Fruit fly (Drosophila melanogaster) whole organism, prepupa: ENCODE measurements around the gene CG10348.

ENCODE experiments used
- Blimp-1 ChIP-seq: fragments of 200-800 bp; sonication (Bioruptor generic); optimal IDR thresholded peaks from 3 replicates; lab custom pipeline; 2017; ENCODE audit warnings: missing biosample characterization, missing genetic modification characterization, mild to moderate bottlenecking, moderate library complexity, missing genetic modification reagents
- CG10631 ChIP-seq: fragments of 200-800 bp; sonication (Bioruptor generic); optimal IDR thresholded peaks from 2 replicates; lab custom pipeline; 2016; ENCODE audit warnings: missing biosample characterization, missing genetic modification characterization
- CG10669 ChIP-seq: fragments of 200-800 bp; sonication (Bioruptor generic); optimal IDR thresholded peaks from 3 replicates; lab custom pipeline; 2018; ENCODE audit warnings: missing biosample characterization, mild to moderate bottlenecking, missing genetic modification characterization, moderate library complexity
- CG11294 ChIP-seq: fragments of 200-800 bp; sonication (Bioruptor generic); IDR thresholded peaks from 2 replicates; pipeline ENCODE4 v1.3.6; 2022; ENCODE audit warnings: missing biosample characterization, missing genetic modification characterization
- CG11762 ChIP-seq: fragments of 200-800 bp; sonication (Bioruptor generic); optimal IDR thresholded peaks from 3 replicates; lab custom pipeline; 2016; ENCODE audit warnings: missing biosample characterization, missing genetic modification characterization; ENCODE audit not compliant: insufficient read depth
- CG15336 ChIP-seq: fragments of 200-800 bp; sonication (Bioruptor generic); IDR thresholded peaks from 2 replicates; pipeline ENCODE4 v1.3.6; 2022; ENCODE audit warnings: missing biosample characterization, missing genetic modification characterization
- CG1621 ChIP-seq: fragments of 200-800 bp; sonication (Bioruptor generic); optimal IDR thresholded peaks from 3 replicates; lab custom pipeline; 2018; ENCODE audit warnings: missing biosample characterization, mild to moderate bottlenecking, missing genetic modification characterization
- CG3032 ChIP-seq: fragments of 200-800 bp; optimal IDR thresholded peaks from 2 replicates; lab custom pipeline; 2019; ENCODE audit warnings: missing biosample characterization, mild to moderate bottlenecking, missing genetic modification characterization, moderate library complexity
- CG31627 ChIP-seq: fragments of 200-800 bp; sonication (Bioruptor generic); optimal IDR thresholded peaks from 3 replicates; lab custom pipeline; 2016; ENCODE audit warnings: missing biosample characterization, missing genetic modification characterization
- CG32006 ChIP-seq: fragments of 200-800 bp; sonication (Bioruptor generic); optimal IDR thresholded peaks from 3 replicates; lab custom pipeline; 2017; ENCODE audit warnings: missing biosample characterization, mild to moderate bottlenecking, missing genetic modification characterization
- CG3919 ChIP-seq: fragments of 200-800 bp; sonication (Bioruptor generic); optimal IDR thresholded peaks from 3 replicates; lab custom pipeline; 2016; ENCODE audit warnings: missing biosample characterization, missing genetic modification characterization
- CG4318 ChIP-seq: fragments of 200-800 bp; sonication (Bioruptor generic); optimal IDR thresholded peaks from 3 replicates; lab custom pipeline; 2017; ENCODE audit warnings: missing biosample characterization, mild to moderate bottlenecking, missing genetic modification characterization
- CG6792 ChIP-seq: fragments of 200-800 bp; sonication (Bioruptor generic); optimal IDR thresholded peaks from 3 replicates; lab custom pipeline; 2016; ENCODE audit warnings: missing biosample characterization, missing genetic modification characterization
- CG6808 ChIP-seq: fragments of 200-800 bp; sonication (Bioruptor generic); optimal IDR thresholded peaks from 3 replicates; lab custom pipeline; 2017; ENCODE audit warnings: missing biosample characterization, missing genetic modification characterization, mild to moderate bottlenecking, moderate library complexity, missing genetic modification reagents
- CG6854 ChIP-seq: fragments of 200-800 bp; sonication (Bioruptor generic); optimal IDR thresholded peaks from 2 replicates; lab custom pipeline; 2017; ENCODE audit warnings: missing biosample characterization, mild to moderate bottlenecking, missing genetic modification characterization
- CG8319 ChIP-seq: fragments of 200-800 bp; sonication (Bioruptor generic); optimal IDR thresholded peaks from 3 replicates; lab custom pipeline; 2016; ENCODE audit warnings: missing biosample characterization, missing genetic modification characterization
- CG9139 ChIP-seq: fragments of 200-800 bp; sonication (Bioruptor generic); optimal IDR thresholded peaks from 3 replicates; lab custom pipeline; 2017; ENCODE audit warnings: missing biosample characterization, mild to moderate bottlenecking, missing genetic modification characterization
- Eip75B ChIP-seq: fragments of 200-800 bp; sonication (Bioruptor generic); optimal IDR thresholded peaks from 3 replicates; lab custom pipeline; 2016; ENCODE audit warnings: missing biosample characterization, missing genetic modification characterization
- Eip78C ChIP-seq: fragments of 200-800 bp; sonication (Bioruptor generic); peaks from one replicate; lab custom pipeline; 2016; ENCODE audit warnings: missing biosample characterization, missing genetic modification characterization
- Eip93F ChIP-seq: fragments of 200-800 bp; sonication (Bioruptor generic); optimal IDR thresholded peaks from 2 replicates; lab custom pipeline; 2016; ENCODE audit warnings: missing biosample characterization, mild to moderate bottlenecking, missing genetic modification characterization
- Ets96B ChIP-seq: fragments of 200-800 bp; optimal IDR thresholded peaks from 2 replicates; lab custom pipeline; 2019; ENCODE audit warnings: missing biosample characterization, mild to moderate bottlenecking, missing genetic modification characterization, moderate library complexity
- Gug ChIP-seq: fragments of 200-800 bp; sonication (Bioruptor generic); IDR thresholded peaks from 2 replicates; pipeline ENCODE4 v1.3.6; 2022; ENCODE audit warnings: missing biosample characterization, missing genetic modification characterization
- Hr38 ChIP-seq: sonication (Bioruptor generic); optimal IDR thresholded peaks from 2 replicates; lab custom pipeline; 2016; ENCODE audit warnings: missing biosample characterization, missing genetic modification characterization
- Hr39 ChIP-seq: fragments of 200-800 bp; sonication (Bioruptor generic); optimal IDR thresholded peaks from 2 replicates; lab custom pipeline; 2016; ENCODE audit warnings: missing biosample characterization, missing genetic modification characterization
- Hr4 ChIP-seq: fragments of 200-800 bp; sonication (Bioruptor generic); optimal IDR thresholded peaks from 3 replicates; lab custom pipeline; 2016; ENCODE audit warnings: missing biosample characterization, missing genetic modification characterization
- Lpt ChIP-seq: fragments of 200-800 bp; sonication (Bioruptor generic); optimal IDR thresholded peaks from 3 replicates; lab custom pipeline; 2016; ENCODE audit warnings: missing biosample characterization, missing genetic modification characterization
- OdsH ChIP-seq: fragments of 200-800 bp; sonication (Bioruptor generic); optimal IDR thresholded peaks from 3 replicates; lab custom pipeline; 2016; ENCODE audit warnings: missing biosample characterization, missing genetic modification characterization
- Smox ChIP-seq: fragments of 200-800 bp; sonication (Bioruptor generic); optimal IDR thresholded peaks from 3 replicates; lab custom pipeline; 2016; ENCODE audit warnings: missing biosample characterization, missing genetic modification characterization
- Sox102F ChIP-seq: fragments of 200-800 bp; sonication (Bioruptor generic); optimal IDR thresholded peaks from 2 replicates; lab custom pipeline; 2016; ENCODE audit warnings: missing biosample characterization, mild to moderate bottlenecking, missing genetic modification characterization
- Sox15 ChIP-seq: fragments of 200-800 bp; sonication (Bioruptor generic); optimal IDR thresholded peaks from 3 replicates; lab custom pipeline; 2016; ENCODE audit warnings: missing biosample characterization, missing genetic modification characterization
- achi ChIP-seq: fragments of 200-800 bp; sonication (Bioruptor generic); optimal IDR thresholded peaks from 3 replicates; lab custom pipeline; 2016; ENCODE audit warnings: missing biosample characterization, missing genetic modification characterization
- acj6 ChIP-seq: fragments of 200-800 bp; sonication (Bioruptor generic); optimal IDR thresholded peaks from 3 replicates; lab custom pipeline; 2016; ENCODE audit warnings: missing biosample characterization, missing genetic modification characterization
- dsx ChIP-seq: fragments of 200-800 bp; optimal IDR thresholded peaks from 3 replicates; lab custom pipeline; 2019; ENCODE audit warnings: missing biosample characterization, mild to moderate bottlenecking, missing genetic modification characterization, moderate library complexity; ENCODE audit not compliant: poor library complexity, severe bottlenecking
- eg ChIP-seq: fragments of 200-800 bp; sonication (Bioruptor generic); IDR thresholded peaks from 3 replicates; pipeline ENCODE4 v1.3.6; 2022; ENCODE audit warnings: missing biosample characterization, missing genetic modification characterization
- esn ChIP-seq: fragments of 200-800 bp; sonication (Bioruptor generic); optimal IDR thresholded peaks from 2 replicates; lab custom pipeline; 2016; ENCODE audit warnings: missing biosample characterization, mild to moderate bottlenecking, missing genetic modification characterization, moderate library complexity
- fd59A ChIP-seq: fragments of 200-800 bp; sonication (Bioruptor generic); optimal IDR thresholded peaks from 2 replicates; lab custom pipeline; 2017; ENCODE audit warnings: missing biosample characterization, mild to moderate bottlenecking, missing genetic modification characterization, missing genetic modification reagents
- fd85E ChIP-seq: fragments of 200-800 bp; sonication (Bioruptor generic); optimal IDR thresholded peaks from 3 replicates; lab custom pipeline; 2016; ENCODE audit warnings: missing biosample characterization, missing genetic modification characterization
- fkh ChIP-seq: fragments of 200-800 bp; sonication (Bioruptor generic); optimal IDR thresholded peaks from 3 replicates; lab custom pipeline; 2017; ENCODE audit warnings: missing biosample characterization, mild to moderate bottlenecking, missing genetic modification characterization, moderate library complexity
- lz ChIP-seq: fragments of 200-800 bp; sonication (Bioruptor generic); optimal IDR thresholded peaks from 3 replicates; lab custom pipeline; 2016; ENCODE audit warnings: missing biosample characterization, missing genetic modification characterization
- net ChIP-seq: fragments of 200-800 bp; sonication (Bioruptor generic); optimal IDR thresholded peaks from 3 replicates; lab custom pipeline; 2016; ENCODE audit warnings: missing biosample characterization, missing genetic modification characterization
- pdm3 ChIP-seq: fragments of 200-800 bp; sonication (Bioruptor generic); optimal IDR thresholded peaks from 3 replicates; lab custom pipeline; 2016; ENCODE audit warnings: missing biosample characterization, missing genetic modification characterization
- salr ChIP-seq, 2 experiments: fragments of 200-800 bp; sonication (Bioruptor generic); optimal IDR thresholded peaks; 3 replicates each; lab custom pipeline; 2016 to 2018; ENCODE audit warnings: missing biosample characterization in 2 of 2, missing genetic modification characterization in 2 of 2, mild to moderate bottlenecking in 1 of 2
- spab ChIP-seq: fragments of 200-800 bp; sonication (Bioruptor generic); optimal IDR thresholded peaks from 2 replicates; lab custom pipeline; 2017; ENCODE audit warnings: missing biosample characterization, mild to moderate bottlenecking, missing genetic modification characterization, missing genetic modification reagents
- ss ChIP-seq, 2 experiments: fragments of 200-800 bp; sonication (Bioruptor generic); optimal IDR thresholded peaks; 2 replicates in 1 of 2; 3 replicates in 1 of 2; lab custom pipeline; 2017 to 2018; ENCODE audit warnings: mild to moderate bottlenecking in 2 of 2, missing biosample characterization in 2 of 2, missing genetic modification characterization in 2 of 2, moderate library complexity in 1 of 2
- svp ChIP-seq: fragments of 200-800 bp; sonication (Bioruptor generic); peaks from one replicate; lab custom pipeline; 2016; ENCODE audit warnings: missing biosample characterization, missing genetic modification characterization
- topi ChIP-seq: fragments of 200-800 bp; sonication (Bioruptor generic); optimal IDR thresholded peaks from 3 replicates; lab custom pipeline; 2016; ENCODE audit warnings: missing biosample characterization, missing genetic modification characterization

Gene CG10348

DNA sequence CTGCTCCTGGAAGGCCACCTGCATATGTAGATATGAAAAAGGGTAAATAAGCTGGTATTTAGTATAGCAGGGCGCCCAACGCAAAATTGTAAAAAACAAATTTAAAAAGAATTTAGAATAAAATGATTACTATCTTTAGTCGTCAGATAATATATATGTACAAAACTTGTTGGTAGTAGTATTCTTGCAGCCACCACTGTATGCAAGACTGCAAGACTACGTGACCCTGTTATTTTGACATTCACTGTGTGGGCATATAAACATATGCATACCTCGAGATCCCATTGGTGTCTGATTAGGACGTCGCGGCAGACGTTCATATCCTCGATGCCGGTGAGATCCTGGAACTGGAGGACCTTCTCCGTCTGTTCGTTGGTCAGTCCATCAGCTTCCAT, 24.5 kb downstream of the CG10348 start (continued):
- peak; percentile 60 for TF ChIP-seq OdsH (GFP tag; lab: Kevin White, UChicago)
- TF ChIP-seq CG11762 (GFP tag; lab: Kevin White, UChicago), result peak; percentile 14
- 0 out of 3 replicates have a peak, but pooled peaks have one; percentile 54 for TF ChIP-seq eg (GFP tag; lab: Robert Waterston, UW)
- peak; percentile 9 for TF ChIP-seq fd59A (GFP tag; lab: Kevin White, UChicago)
- peak; percentile 19 for TF ChIP-seq Sox102F (GFP tag; lab: Kevin White, UChicago)
- TF ChIP-seq CG3919 (GFP tag; lab: Kevin White, UChicago), result peak; percentile 65
- no peak for TF ChIP-seq Blimp-1 (GFP tag; lab: Kevin White, UChicago)
- no peak for TF ChIP-seq ss (GFP tag; optimal IDR thresholded peaks at IDR 0.05; lab: Kevin White, UChicago)
- TF ChIP-seq spab (GFP tag; lab: Kevin White, UChicago), result no peak
- no peak for TF ChIP-seq dsx (GFP tag; lab: Kevin White, UChicago)
- TF ChIP-seq CG4318 (GFP tag; lab: Kevin White, UChicago), result no peak
- no peak for TF ChIP-seq CG6854
- TF ChIP-seq salr (GFP tag; optimal IDR thresholded peaks at IDR 0.05; lab: Kevin White, UChicago), result no peak
- no peak for TF ChIP-seq Gug (GFP tag; lab: Robert Waterston, UW)
- peak; percentile 38 for TF ChIP-seq CG6792 (GFP tag; lab: Kevin White, UChicago)
- no peak for TF ChIP-seq Lpt (GFP tag; lab: Kevin White, UChicago)
- peak; percentile 55 for TF ChIP-seq net (GFP tag; lab: Kevin White, UChicago)
- TF ChIP-seq, all 60 proteins: peak for 32

DNA sequence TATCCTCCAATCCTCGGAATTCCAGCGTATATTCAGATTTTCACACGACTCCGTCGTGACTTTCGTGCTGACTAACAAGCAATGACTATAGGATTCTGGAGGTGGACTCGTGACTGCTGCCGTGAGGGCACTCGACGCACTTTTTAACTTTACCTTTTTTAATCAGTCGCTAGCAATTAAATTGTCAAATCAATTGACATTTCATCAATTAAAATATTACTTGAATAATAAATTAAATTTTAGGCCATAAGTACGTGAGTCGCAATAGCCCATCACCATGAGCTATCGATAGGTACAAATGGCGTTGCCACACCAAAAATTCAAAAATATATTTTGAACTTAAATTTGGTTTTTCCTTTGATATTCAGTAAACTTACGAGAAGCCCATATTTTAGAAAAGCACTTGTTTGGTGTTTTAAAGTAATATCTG, 26.7 kb downstream of the CG10348 start, which contains the start of gene Jwa:
Gene Jwa, minus strand, starts transcription at position 87 of the 430 bp plus-strand sequence.
- TF ChIP-seq CG31627 (GFP tag; lab: Kevin White, UChicago) (peak; percentile 96), esn (GFP tag; lab: Kevin White, UChicago) (peak; percentile 97), dsx (GFP tag; lab: Kevin White, UChicago) (peak; percentile 48), spab (GFP tag; lab: Kevin White, UChicago) (no peak), CG10631 (peak; percentile 92), Smox (GFP tag; lab: Kevin White, UChicago) (peak; percentile 90), Sox15 (peak; percentile 85), CG32006 (GFP tag; lab: Kevin White, UChicago) (peak; percentile 91), svp (GFP tag; lab: Kevin White, UChicago) (peak; percentile 95), salr (GFP tag; optimal IDR thresholded peaks at IDR 0.05; lab: Kevin White, UChicago) (peak; percentile 20 to 54), pdm3 (peak; percentile 95), CG8319 (peak; percentile 54), ss (GFP tag; optimal IDR thresholded peaks at IDR 0.05; lab: Kevin White, UChicago) (peak in 1 of 2 experiments; percentile 63), Eip78C (GFP tag; lab: Kevin White, UChicago) (peak; percentile 89), lz (GFP tag; lab: Kevin White, UChicago) (peak; percentile 96), CG10669 (GFP tag; lab: Kevin White, UChicago) (peak; percentile 58), Gug (GFP tag; lab: Robert Waterston, UW) (peak; percentile 77), Hr39 (GFP tag; lab: Kevin White, UChicago) (peak; percentile 95), fd59A (GFP tag; lab: Kevin White, UChicago) (peak; percentile 50), Eip93F (GFP tag; lab: Kevin White, UChicago) (peak; percentile 88), Sox102F (GFP tag; lab: Kevin White, UChicago) (peak; percentile 95), CG6808 (GFP tag; lab: Kevin White, UChicago) (peak; percentile 52), CG6854 (no peak), Hr38 (GFP tag; lab: Kevin White, UChicago) (peak; percentile 59), CG6792 (GFP tag; lab: Kevin White, UChicago) (peak; percentile 92), achi (GFP tag; lab: Kevin White, UChicago) (peak; percentile 73), Ets96B (tag; lab: Kevin White, UChicago) (peak; percentile 72), Eip75B (GFP tag; lab: Kevin White, UChicago) (peak; percentile 86), CG11294 (GFP tag; lab: Robert Waterston, UW) (peak; percentile 74; the same call in 1 of the 2 replicates), fd85E (GFP tag; lab: Kevin White, UChicago) (no peak), CG15336 (peak; percentile 90), acj6 (peak; percentile 95), Lpt (GFP tag; lab: Kevin White, UChicago) (peak; percentile 90), OdsH (GFP tag; lab: Kevin White, UChicago) (peak; percentile 87), CG1621 (peak; percentile 74), topi (GFP tag; lab: Kevin White, UChicago) (peak; percentile 85), CG3032 (tag; lab: Kevin White, UChicago) (peak; percentile 79), Blimp-1 (GFP tag; lab: Kevin White, UChicago) (peak; percentile 26), CG3919 (GFP tag; lab: Kevin White, UChicago) (peak; percentile 78), Hr4 (peak; percentile 85), CG9139 (GFP tag; lab: Kevin White, UChicago) (no peak), fkh (GFP tag; lab: Kevin White, UChicago) (peak; percentile 32), CG4318 (GFP tag; lab: Kevin White, UChicago) (peak; percentile 62)
